Worm (Caenorhabditis elegans) whole organism, young adult: ENCODE measurements around the gene lelo-2.

Source experiments
- B0035.1 ChIP-seq: sonication (generic microtip); optimal IDR thresholded peaks from 2 replicates; lab custom pipeline; 2016; ENCODE audit warnings: missing genetic modification characterization, mild to moderate bottlenecking, missing compliant biosample characterization, missing genotype, missing genetic modification reagents
- B0336.3 ChIP-seq: fragments of 200-800 bp; sonication (Bioruptor generic); IDR thresholded peaks from 2 replicates; pipeline ENCODE4 v1.3.6; 2022; ENCODE audit warnings: missing genetic modification characterization, missing compliant biosample characterization
- D2030.7 ChIP-seq: fragments of 200-800 bp; sonication (Bioruptor generic); IDR thresholded peaks from 2 replicates; pipeline ENCODE4 v1.3.6; 2022; ENCODE audit warnings: missing genetic modification reagents, missing genetic modification characterization, missing compliant biosample characterization
- F22D6.2 ChIP-seq: sonication (generic microtip); optimal IDR thresholded peaks from 2 replicates; lab custom pipeline; 2016; ENCODE audit warnings: mild to moderate bottlenecking, missing genetic modification characterization, missing compliant biosample characterization
- F33H1.4 ChIP-seq: fragments of 200-800 bp; sonication (Bioruptor generic); IDR thresholded peaks from 2 replicates; pipeline ENCODE4 v1.3.6; 2022; ENCODE audit warnings: missing genetic modification reagents, missing genetic modification characterization, missing compliant biosample characterization
- T07F8.4 ChIP-seq: sonication (generic microtip); optimal IDR thresholded peaks from 2 replicates; lab custom pipeline; 2016; ENCODE audit warnings: mild to moderate bottlenecking, missing genetic modification characterization, moderate library complexity, missing compliant biosample characterization
- T26A5.8 ChIP-seq: sonication (generic microtip); optimal IDR thresholded peaks from 2 replicates; lab custom pipeline; 2016; ENCODE audit warnings: missing genetic modification characterization, missing compliant biosample characterization
- Y56A3A.18 ChIP-seq: fragments of 200-800 bp; sonication (Bioruptor generic); IDR thresholded peaks from 2 replicates; pipeline ENCODE4 v1.3.6; 2022; ENCODE audit warnings: missing genetic modification reagents, missing genetic modification characterization, missing compliant biosample characterization
- ama-1 ChIP-seq, 3 experiments: fragments of 150-350 bp in 1 of 3; sonication (generic microtip) in 2 of 3; optimal IDR thresholded peaks; 2 replicates each; lab custom pipeline; 2014 to 2018; ENCODE audit warnings: missing biosample characterization in 2 of 3, missing genetic modification characterization in 2 of 3, missing genetic modification reagents in 2 of 3
- aptf-3 ChIP-seq: fragments of 200-800 bp; sonication (Bioruptor generic); IDR thresholded peaks from 2 replicates; pipeline ENCODE4 v1.3.6; 2022; ENCODE audit warnings: missing genetic modification characterization, missing compliant biosample characterization
- athp-1 ChIP-seq: sonication (generic microtip); optimal IDR thresholded peaks from 2 replicates; lab custom pipeline; 2017; ENCODE audit warnings: mild to moderate bottlenecking, missing genetic modification characterization, missing compliant biosample characterization
- attf-5 ChIP-seq: fragments of 200-800 bp; sonication (Bioruptor generic); optimal IDR thresholded peaks from 2 replicates; lab custom pipeline; 2018; ENCODE audit warnings: mild to moderate bottlenecking, missing genetic modification characterization, missing compliant biosample characterization
- ceh-40 ChIP-seq: fragments of 200-800 bp; sonication (Bioruptor generic); IDR thresholded peaks from 2 replicates; pipeline ENCODE4 v1.3.6; 2022; ENCODE audit warnings: missing genetic modification characterization, missing compliant biosample characterization
- chd-7 ChIP-seq: sonication (generic microtip); optimal IDR thresholded peaks from 2 replicates; lab custom pipeline; 2016; ENCODE audit warnings: mild to moderate bottlenecking, missing genetic modification characterization, moderate library complexity, missing compliant biosample characterization
- dpl-1 ChIP-seq: fragments of 150-350 bp; optimal IDR thresholded peaks from 2 replicates; lab custom pipeline; 2014; ENCODE audit warnings: missing biosample characterization, missing genetic modification reagents, missing genetic modification characterization
- efl-1 ChIP-seq: fragments of 150-350 bp; optimal IDR thresholded peaks from 2 replicates; lab custom pipeline; 2014; ENCODE audit warnings: missing biosample characterization, missing genetic modification reagents, missing genetic modification characterization
- egl-18 ChIP-seq: fragments of 200-800 bp; sonication (Bioruptor generic); IDR thresholded peaks from 2 replicates; pipeline ENCODE4 v1.3.6; 2022; ENCODE audit warnings: missing genetic modification reagents, missing genetic modification characterization, missing compliant biosample characterization
- egl-44 ChIP-seq: fragments of 200-800 bp; sonication (Bioruptor generic); IDR thresholded peaks from 2 replicates; pipeline ENCODE4 v1.3.6; 2022; ENCODE audit warnings: missing genetic modification reagents, missing genetic modification characterization, missing compliant biosample characterization
- gei-17 ChIP-seq: fragments of 200-800 bp; sonication (Bioruptor generic); optimal IDR thresholded peaks from 2 replicates; lab custom pipeline; 2018; ENCODE audit warnings: mild to moderate bottlenecking, missing genetic modification characterization, missing compliant biosample characterization
- hrde-1 ChIP-seq: sonication (generic microtip); optimal IDR thresholded peaks from 2 replicates; lab custom pipeline; 2016; ENCODE audit warnings: missing genetic modification characterization, mild to moderate bottlenecking, missing compliant biosample characterization, moderate library complexity, missing genotype, missing genetic modification reagents, borderline replicate concordance
- let-526 ChIP-seq: fragments of 200-800 bp; sonication (Bioruptor generic); IDR thresholded peaks from 2 replicates; pipeline ENCODE4 v1.3.6; 2022; ENCODE audit warnings: missing genetic modification reagents, missing genetic modification characterization, missing compliant biosample characterization
- let-607 ChIP-seq, 2 experiments: fragments of 200-800 bp in 1 of 2; sonication (Bioruptor generic) in 1 of 2; sonication (generic microtip) in 1 of 2; optimal IDR thresholded peaks; 2 replicates each; lab custom pipeline; 2016 to 2018; ENCODE audit warnings: mild to moderate bottlenecking in 2 of 2, missing compliant biosample characterization in 2 of 2, missing genetic modification characterization in 2 of 2, moderate library complexity in 2 of 2, missing genotype in 1 of 2
- lsy-27 ChIP-seq: sonication (generic microtip); optimal IDR thresholded peaks from 2 replicates; lab custom pipeline; 2017; ENCODE audit warnings: missing genetic modification characterization, mild to moderate bottlenecking, missing compliant biosample characterization, antibody characterized with exemption, missing genotype, borderline replicate concordance; ENCODE audit not compliant: insufficient read depth
- madf-10 ChIP-seq: sonication (generic microtip); optimal IDR thresholded peaks from 2 replicates; lab custom pipeline; 2016; ENCODE audit warnings: mild to moderate bottlenecking, missing genetic modification characterization, missing compliant biosample characterization
- madf-6 ChIP-seq: fragments of 200-800 bp; sonication (Bioruptor generic); IDR thresholded peaks from 2 replicates; pipeline ENCODE4 v1.3.6; 2022; ENCODE audit warnings: missing genetic modification reagents, missing genetic modification characterization, missing compliant biosample characterization
- mcd-1 ChIP-seq: fragments of 200-800 bp; sonication (Bioruptor generic); IDR thresholded peaks from 2 replicates; pipeline ENCODE4 v1.3.6; 2022; ENCODE audit warnings: missing genetic modification reagents, missing genetic modification characterization, missing compliant biosample characterization
- mel-28 ChIP-seq: sonication (generic microtip); optimal IDR thresholded peaks from 2 replicates; lab custom pipeline; 2016; ENCODE audit warnings: borderline replicate concordance, mild to moderate bottlenecking, missing genetic modification characterization, missing compliant biosample characterization
- mes-4 ChIP-seq: sonication (generic microtip); optimal IDR thresholded peaks from 2 replicates; lab custom pipeline; 2016; ENCODE audit warnings: missing genotype, missing genetic modification characterization, missing compliant biosample characterization
- mxl-1 ChIP-seq: sonication (generic microtip); optimal IDR thresholded peaks from 2 replicates; lab custom pipeline; 2016; ENCODE audit warnings: missing genetic modification characterization, missing compliant biosample characterization
- nfya-1 ChIP-seq: sonication (generic microtip); optimal IDR thresholded peaks from 2 replicates; lab custom pipeline; 2017; ENCODE audit warnings: antibody characterized with exemption, missing compliant biosample characterization, missing genetic modification characterization, borderline replicate concordance; ENCODE audit not compliant: insufficient read depth
- rcor-1 ChIP-seq: fragments of 200-800 bp; sonication (Bioruptor generic); IDR thresholded peaks from 2 replicates; pipeline ENCODE4 v1.3.6; 2022; ENCODE audit warnings: missing genetic modification reagents, missing genetic modification characterization, missing compliant biosample characterization
- repo-1 ChIP-seq: sonication (generic microtip); optimal IDR thresholded peaks from 2 replicates; lab custom pipeline; 2017; ENCODE audit warnings: mild to moderate bottlenecking, missing genetic modification characterization, missing compliant biosample characterization
- sdz-38 ChIP-seq: sonication (generic microtip); optimal IDR thresholded peaks from 2 replicates; lab custom pipeline; 2016; ENCODE audit warnings: missing genotype, missing genetic modification characterization, missing compliant biosample characterization
- snpc-1.3 ChIP-seq: sonication (generic microtip); optimal IDR thresholded peaks from 2 replicates; lab custom pipeline; 2017; ENCODE audit warnings: missing genetic modification characterization, mild to moderate bottlenecking, missing compliant biosample characterization, antibody characterized with exemption, moderate library complexity, missing genotype, missing genetic modification reagents; ENCODE audit not compliant: insufficient read depth
- snpc-4 ChIP-seq, 5 experiments: fragments of 150-350 bp in 1 of 5; sonication (generic microtip) in 4 of 5; optimal IDR thresholded peaks; 2 replicates each; lab custom pipeline; 2014 to 2018; ENCODE audit warnings: missing genetic modification characterization in 5 of 5, missing biosample characterization in 3 of 5, antibody characterized with exemption in 2 of 5, mild to moderate bottlenecking in 2 of 5, missing compliant biosample characterization in 2 of 5, missing genotype in 2 of 5, moderate library complexity in 2 of 5, missing genetic modification reagents in 1 of 5
- somi-1 ChIP-seq: fragments of 200-800 bp; sonication (Bioruptor generic); optimal IDR thresholded peaks from 2 replicates; lab custom pipeline; 2018; ENCODE audit warnings: mild to moderate bottlenecking, missing genetic modification characterization, missing compliant biosample characterization
- sptf-2 ChIP-seq: fragments of 200-800 bp; sonication (Bioruptor generic); optimal IDR thresholded peaks from 2 replicates; lab custom pipeline; 2018; ENCODE audit warnings: mild to moderate bottlenecking, missing genetic modification characterization, missing compliant biosample characterization
- tbp1 ChIP-seq: fragments of 200-800 bp; sonication (Bioruptor generic); optimal IDR thresholded peaks from 2 replicates; lab custom pipeline; 2018; ENCODE audit warnings: mild to moderate bottlenecking, missing genetic modification characterization, missing compliant biosample characterization
- zfh-2 ChIP-seq: fragments of 200-800 bp; sonication (Bioruptor generic); conservative IDR thresholded peaks from 2 replicates; pipeline ENCODE4 v1.3.6; 2022; ENCODE audit warnings: missing genetic modification reagents, missing genetic modification characterization, missing compliant biosample characterization
- ztf-6 ChIP-seq: fragments of 200-800 bp; sonication (Bioruptor generic); IDR thresholded peaks from 2 replicates; pipeline ENCODE4 v1.3.6; 2022; ENCODE audit warnings: missing genetic modification reagents, missing genetic modification characterization, missing compliant biosample characterization

lelo-2 gene

DNA sequence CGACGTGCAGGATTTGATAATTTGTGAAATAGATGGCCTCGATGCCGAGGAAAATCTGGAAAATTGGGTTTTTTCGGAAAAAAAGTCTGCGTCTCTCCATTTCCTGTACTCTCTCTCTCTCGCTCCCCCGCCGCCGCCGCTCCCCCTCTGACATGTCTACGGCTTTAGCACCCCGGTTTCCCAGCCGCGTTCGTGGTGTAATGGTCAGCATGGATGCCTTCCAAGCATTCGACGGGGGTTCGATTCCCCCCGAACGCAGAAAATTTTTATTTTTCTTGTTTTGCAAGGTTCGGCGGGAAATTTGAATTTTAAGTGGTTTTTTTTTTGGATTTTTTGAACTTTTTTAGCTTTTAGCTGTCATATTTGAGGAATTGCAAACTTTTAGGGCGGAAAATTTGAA, 2.7 kb downstream of the lelo-2 start (continued):
- TF ChIP-seq ama-1 (optimal IDR thresholded peaks at IDR 0.05; lab: Kevin White, UChicago) (no peak), ama-1 (GFP tag; optimal IDR thresholded peaks at IDR 0.05; lab: Kevin White, UChicago) (peak in 1 of 2 experiments; percentile 90), egl-18 (GFP tag; lab: Robert Waterston, UW) (no peak), snpc-1.3 (tag; lab: Kevin White, UChicago) (peak; percentile 46), mel-28 (tag; lab: Kevin White, UChicago) (peak; percentile 36), mcd-1 (peak; percentile 84), let-607 (tag; optimal IDR thresholded peaks at IDR 0.05; lab: Kevin White, UChicago) (peak in 1 of 2 experiments; percentile 6), let-526 (GFP tag; lab: Robert Waterston, UW) (peak; percentile 35; the same call in 1 of the 2 replicates), rcor-1 (GFP tag; lab: Robert Waterston, UW) (peak; percentile 67), athp-1 (tag; lab: Kevin White, UChicago) (peak; percentile 54), T07F8.4 (tag; lab: Kevin White, UChicago) (peak; percentile 32), B0035.1 (no peak), mxl-1 (peak; percentile 24), zfh-2 (peak; percentile 93), hrde-1 (tag; lab: Kevin White, UChicago) (peak; percentile 73), tbp1 (GFP tag; lab: Kevin White, UChicago) (peak; percentile 99)

DNA sequence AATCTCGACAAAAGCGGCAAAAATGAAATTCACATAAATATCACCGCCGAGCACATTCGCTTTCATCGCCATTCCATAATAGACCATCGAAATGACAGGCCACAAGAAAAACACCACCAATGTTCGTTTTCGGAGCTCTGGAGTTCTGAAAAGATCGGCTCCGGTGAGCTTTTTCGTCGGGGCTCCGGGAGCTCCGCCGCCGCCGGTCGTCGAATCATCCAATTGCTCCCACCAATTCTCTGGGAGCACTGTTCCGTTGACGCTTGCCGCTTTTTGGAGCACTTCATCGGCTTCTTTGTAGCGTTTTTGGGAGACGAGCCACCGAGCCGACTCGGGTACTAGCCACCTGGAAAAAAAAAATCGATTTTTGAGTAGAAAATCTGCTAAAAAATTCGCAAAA, 5.6 kb downstream of the lelo-2 start:
- TF ChIP-seq zfh-2, result peak; percentile 60; the same call in 1 of the 2 replicates
- TF ChIP-seq repo-1 (tag; lab: Kevin White, UChicago), result no peak

DNA sequence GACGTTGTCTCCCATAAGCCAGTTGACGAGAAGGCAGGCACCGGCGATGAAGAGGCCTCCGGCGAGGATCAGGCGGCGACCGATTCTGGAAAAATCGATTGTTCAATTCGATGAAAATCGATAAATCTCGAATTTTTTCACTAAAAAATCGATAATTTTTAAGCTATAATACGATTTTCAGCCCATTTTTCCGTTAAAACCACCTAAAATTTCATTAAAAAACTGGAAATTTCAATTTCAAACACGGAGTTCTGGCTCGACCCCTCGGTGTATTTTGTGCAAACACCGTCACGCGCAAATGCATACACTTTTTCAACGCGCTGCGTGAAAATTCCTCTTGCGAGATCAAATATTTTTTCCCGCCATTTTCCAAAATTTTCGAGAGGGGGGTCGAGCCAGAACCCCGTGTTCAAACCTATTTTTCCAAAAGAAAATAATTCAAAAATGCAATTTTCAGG, 6.6 kb downstream of the lelo-2 start:
- TF ChIP-seq D2030.7 (GFP tag; lab: Robert Waterston, UW) (peak; percentile 53), madf-6 (peak; percentile 43), F33H1.4 (GFP tag; lab: Robert Waterston, UW) (peak; percentile 39), efl-1 (GFP tag; lab: Kevin White, UChicago) (peak; percentile 55), dpl-1 (peak; percentile 41)

DNA sequence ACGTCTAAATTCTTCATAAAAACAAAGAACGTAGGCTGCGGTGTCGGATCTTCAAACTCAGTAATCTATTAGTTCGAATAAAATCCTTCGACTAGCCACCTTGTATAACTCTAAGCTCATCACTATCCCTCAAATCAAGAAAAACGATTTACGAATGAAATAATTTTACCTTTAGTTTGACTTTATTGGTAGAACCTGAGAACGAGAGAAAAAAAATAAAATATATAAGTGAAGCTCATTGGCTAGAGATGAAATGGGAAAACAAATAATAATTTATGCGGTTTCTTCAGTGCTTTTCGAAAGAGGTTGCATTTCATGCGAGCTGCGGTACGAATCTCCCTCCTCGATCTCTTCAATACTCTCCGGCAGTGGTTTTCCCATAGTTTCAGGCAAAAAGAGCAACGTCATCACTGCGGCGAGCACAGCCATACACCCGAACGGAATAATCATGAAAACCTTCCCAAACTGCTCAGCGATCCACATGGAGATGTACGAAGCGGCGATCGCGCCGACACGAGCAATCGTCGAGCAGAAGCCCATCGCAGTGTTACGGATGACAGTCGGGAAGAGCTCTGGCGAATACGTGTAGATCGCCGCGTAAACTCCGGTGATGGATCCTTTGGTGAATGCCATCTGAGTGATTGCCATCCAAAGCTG, 7.2 kb downstream of the lelo-2 start:
- peak; percentile 95 for TF ChIP-seq T26A5.8
- peak; percentile 90 for TF ChIP-seq madf-10 (tag; lab: Kevin White, UChicago)
- 0 out of 2 replicates have a peak, but pooled peaks have one; percentile 39 for TF ChIP-seq aptf-3
- TF ChIP-seq gei-17 (GFP tag; lab: Kevin White, UChicago), result peak; percentile 75
- peak; percentile 81 for TF ChIP-seq sptf-2 (GFP tag; lab: Kevin White, UChicago)
- peak; percentile 17 for TF ChIP-seq mes-4
- TF ChIP-seq mxl-1, result peak; percentile 69
- TF ChIP-seq ztf-6, result no peak
- TF ChIP-seq F33H1.4 (GFP tag; lab: Robert Waterston, UW), result peak; percentile 57; the same call in 1 of the 2 replicates
- peak; percentile 44 for TF ChIP-seq somi-1 (GFP tag; lab: Kevin White, UChicago)
- TF ChIP-seq repo-1 (tag; lab: Kevin White, UChicago), result peak; percentile 96
- TF ChIP-seq lsy-27, result no peak
- no peak for TF ChIP-seq sdz-38
- TF ChIP-seq snpc-4 (GFP tag; optimal IDR thresholded peaks at IDR 0.05; lab: Kevin White, UChicago), result peak; percentile 51
- peak in 3 of 4 experiments; percentile 16 to 60 (median 59) for TF ChIP-seq snpc-4 (tag; optimal IDR thresholded peaks at IDR 0.05; lab: Kevin White, UChicago)
- TF ChIP-seq let-526 (GFP tag; lab: Robert Waterston, UW), result no peak
- TF ChIP-seq egl-44 (GFP tag; lab: Robert Waterston, UW), result peak; percentile 47; the same call in 1 of the 2 replicates
- 0 out of 2 replicates have a peak, but pooled peaks have one; percentile 47 for TF ChIP-seq ceh-40 (GFP tag; lab: Robert Waterston, UW)
- peak; percentile 97 for TF ChIP-seq B0336.3 (GFP tag; lab: Robert Waterston, UW)
- TF ChIP-seq attf-5, result peak; percentile 63
- TF ChIP-seq chd-7, result peak; percentile 93
- no peak for TF ChIP-seq nfya-1 (tag; lab: Kevin White, UChicago)
- TF ChIP-seq Y56A3A.18 (GFP tag; lab: Robert Waterston, UW), result peak; percentile 90; the same call in 1 of the 2 replicates
- no peak for TF ChIP-seq F22D6.2 (tag; lab: Kevin White, UChicago)
